Fruit fly (Drosophila melanogaster) whole organism, embryonic: Measurements from ENCODE around the gene Cp16.

Experiments used
- Blimp-1 ChIP-seq: fragments of 200-800 bp; sonication (Bioruptor generic); optimal IDR thresholded peaks from 3 replicates; lab custom pipeline; 2018; ENCODE audit warnings: missing biosample characterization, missing genetic modification characterization, mild to moderate bottlenecking, moderate library complexity, missing genetic modification reagents
- CG15073 ChIP-seq: fragments of 200-800 bp; sonication (Bioruptor generic); optimal IDR thresholded peaks from 2 replicates; lab custom pipeline; 2016; ENCODE audit warnings: missing biosample characterization, missing genetic modification characterization
- CG15514 ChIP-seq: fragments of 200-800 bp; sonication (Bioruptor generic); optimal IDR thresholded peaks from 3 replicates; lab custom pipeline; 2017; ENCODE audit warnings: missing biosample characterization, missing genetic modification characterization, mild to moderate bottlenecking, moderate library complexity, missing genetic modification reagents
- CG4424 ChIP-seq: fragments of 200-800 bp; sonication (Bioruptor generic); optimal IDR thresholded peaks from 3 replicates; lab custom pipeline; 2016; ENCODE audit warnings: missing biosample characterization, missing genetic modification characterization
- CG8478 ChIP-seq: fragments of >200 bp; optimal IDR thresholded peaks from 2 replicates; lab custom pipeline; 2018
- Dfd ChIP-seq, 2 experiments: fragments of >200 bp; optimal IDR thresholded peaks; 2 replicates each; lab custom pipeline; 2017; ENCODE audit warnings: missing biosample characterization in 2 of 2, missing genetic modification characterization in 2 of 2
- Oli ChIP-seq: fragments of 200-800 bp; sonication (Bioruptor generic); optimal IDR thresholded peaks from 2 replicates; lab custom pipeline; 2018; ENCODE audit warnings: missing biosample characterization, mild to moderate bottlenecking, missing genetic modification characterization, moderate library complexity
- dysf ChIP-seq: fragments of 200-800 bp; sonication (Bioruptor generic); IDR thresholded peaks from 3 replicates; pipeline ENCODE4 v1.3.6; 2022; ENCODE audit warnings: missing biosample characterization, missing genetic modification characterization
- gce ChIP-seq: fragments of 200-800 bp; sonication (Bioruptor generic); IDR thresholded peaks from 3 replicates; pipeline ENCODE4 v1.3.6; 2022; ENCODE audit warnings: missing biosample characterization, missing genetic modification characterization
- nerfin-1 ChIP-seq: fragments of 200-800 bp; sonication (Bioruptor generic); optimal IDR thresholded peaks from 3 replicates; lab custom pipeline; 2019; ENCODE audit warnings: missing biosample characterization, mild to moderate bottlenecking, missing genetic modification characterization, moderate library complexity
- sens-2 ChIP-seq: fragments of 200-800 bp; sonication (Bioruptor generic); IDR thresholded peaks from 2 replicates; pipeline ENCODE4 v1.3.6; 2022; ENCODE audit warnings: missing biosample characterization, missing genetic modification characterization
- toy ChIP-seq: fragments of 200-800 bp; sonication (Bioruptor generic); IDR thresholded peaks from 2 replicates; pipeline ENCODE4 v1.3.6; 2022; ENCODE audit warnings: missing biosample characterization, missing genetic modification characterization

- no peak for TF ChIP-seq nerfin-1 (tag; lab: Kevin White, UChicago)
- no peak for TF ChIP-seq CG15073 (GFP tag; lab: Kevin White, UChicago)
- no peak for TF ChIP-seq Blimp-1 (GFP tag; lab: Kevin White, UChicago)
- no peak for TF ChIP-seq CG8478
- no peak for TF ChIP-seq sens-2
- TF ChIP-seq CG15514 (GFP tag; lab: Kevin White, UChicago): no peak
- TF ChIP-seq gce: no peak
- no peak for TF ChIP-seq Oli (tag; lab: Kevin White, UChicago)
- no peak for TF ChIP-seq toy
- TF ChIP-seq Dfd (GFP tag; optimal IDR thresholded peaks at IDR 0.05; lab: Kevin White, UChicago): no peak
- TF ChIP-seq CG4424 (GFP tag; lab: Kevin White, UChicago): no peak
- TF ChIP-seq dysf (GFP tag; lab: Robert Waterston, UW): no peak
These were observed 24.7 kb upstream of the Cp16 start for dm6 chr3L:8707075-8707474.
